Worm (Caenorhabditis elegans) whole organism, midembryonic: Measurements from ENCODE around the gene T19C4.24.

Source experiments
- T22C8.4 ChIP-seq: fragments of 200-800 bp; sonication (Bioruptor generic); IDR thresholded peaks from 2 replicates; pipeline ENCODE4 v1.3.6; 2022; ENCODE audit warnings: missing genetic modification characterization, missing compliant biosample characterization
- cog-1 ChIP-seq: sonication (generic microtip); optimal IDR thresholded peaks from 2 replicates; lab custom pipeline; 2016; ENCODE audit warnings: missing genetic modification characterization, missing compliant biosample characterization
- flt-1 ChIP-seq: fragments of 200-800 bp; sonication (Bioruptor generic); IDR thresholded peaks from 2 replicates; pipeline ENCODE4 v1.3.6; 2022; ENCODE audit warnings: missing genetic modification characterization, missing compliant biosample characterization
- klf-2 ChIP-seq: fragments of 200-800 bp; sonication (Bioruptor generic); conservative IDR thresholded peaks from 2 replicates; pipeline ENCODE4 v1.3.6; 2022; ENCODE audit warnings: missing genetic modification reagents, missing genetic modification characterization, missing compliant biosample characterization
- med-1 ChIP-seq: sonication (generic microtip); optimal IDR thresholded peaks from 2 replicates; lab custom pipeline; 2017; ENCODE audit warnings: missing genetic modification characterization, mild to moderate bottlenecking, missing compliant biosample characterization, antibody characterized with exemption, missing genetic modification reagents; ENCODE audit not compliant: insufficient read depth
- ref-1 ChIP-seq: fragments of 200-800 bp; sonication (Bioruptor generic); conservative IDR thresholded peaks from 2 replicates; pipeline ENCODE4 v1.3.6; 2022; ENCODE audit warnings: missing genetic modification reagents, missing genetic modification characterization, missing compliant biosample characterization
- tab-1 ChIP-seq: fragments of 200-800 bp; sonication (Bioruptor generic); IDR thresholded peaks from 2 replicates; pipeline ENCODE4 v1.3.6; 2022; ENCODE audit warnings: missing genetic modification characterization, missing compliant biosample characterization
- ztf-23 ChIP-seq: fragments of 200-800 bp; sonication (Bioruptor generic); IDR thresholded peaks from 2 replicates; pipeline ENCODE4 v1.3.6; 2022; ENCODE audit warnings: missing genetic modification reagents, missing genetic modification characterization, missing compliant biosample characterization
- ztf-29 ChIP-seq: fragments of 200-800 bp; sonication (Bioruptor generic); IDR thresholded peaks from 2 replicates; pipeline ENCODE4 v1.3.6; 2022; ENCODE audit warnings: missing genetic modification reagents, missing genetic modification characterization, missing compliant biosample characterization

ce11 chrV:11141179-11141578 is 5.6 kb downstream of the T19C4.24 start, which contains the start of gene folt-1:
- no peak for TF ChIP-seq ztf-29 (GFP tag; lab: Robert Waterston, UW)
- TF ChIP-seq tab-1 (GFP tag; lab: Robert Waterston, UW) = no peak
- TF ChIP-seq T22C8.4 (GFP tag; lab: Robert Waterston, UW) = no peak
- TF ChIP-seq klf-2 (GFP tag; lab: Robert Waterston, UW) = no peak
- TF ChIP-seq flt-1 = no peak
- TF ChIP-seq ztf-23 (GFP tag; lab: Robert Waterston, UW) = no peak
- TF ChIP-seq med-1 = no peak
- TF ChIP-seq ref-1 (GFP tag; lab: Robert Waterston, UW) = no peak
- no peak for TF ChIP-seq cog-1 (tag; lab: Kevin White, UChicago)
